Worm (Caenorhabditis elegans) whole organism, mixed stage, embryonic: ENCODE results near the gene Y45G5AM.6.

Source experiments
- ces-1 ChIP-seq: fragments of 150-350 bp; optimal IDR thresholded peaks from 2 replicates; lab custom pipeline; 2014; ENCODE audit warnings: missing biosample characterization, missing genetic modification reagents, missing genetic modification characterization
- elt-1 ChIP-seq: sonication (generic microtip); optimal IDR thresholded peaks from 2 replicates; lab custom pipeline; 2017; ENCODE audit warnings: missing genetic modification characterization, mild to moderate bottlenecking, missing compliant biosample characterization, antibody characterized with exemption, moderate library complexity, borderline replicate concordance; ENCODE audit not compliant: insufficient read depth
- lin-13 ChIP-seq: fragments of 150-350 bp; optimal IDR thresholded peaks from 2 replicates; lab custom pipeline; 2014; ENCODE audit warnings: missing biosample characterization, missing genetic modification characterization
- lsy-2 ChIP-seq: fragments of 150-350 bp; optimal IDR thresholded peaks from 2 replicates; lab custom pipeline; 2014; ENCODE audit warnings: missing biosample characterization, missing genetic modification characterization
- mls-2 ChIP-seq: sonication (generic microtip); optimal IDR thresholded peaks from 2 replicates; lab custom pipeline; 2016; ENCODE audit warnings: mild to moderate bottlenecking, missing genetic modification characterization, moderate library complexity, missing compliant biosample characterization
- nhr-237 ChIP-seq: fragments of 150-350 bp; optimal IDR thresholded peaks from 2 replicates; lab custom pipeline; 2014; ENCODE audit warnings: missing biosample characterization, missing genetic modification characterization
- snpc-4 ChIP-seq: fragments of 150-350 bp; optimal IDR thresholded peaks from 2 replicates; lab custom pipeline; 2014; ENCODE audit warnings: missing biosample characterization, missing genetic modification characterization
- sptf-1 ChIP-seq: sonication (generic microtip); optimal IDR thresholded peaks from 2 replicates; lab custom pipeline; 2017; ENCODE audit warnings: mild to moderate bottlenecking, missing genetic modification characterization, moderate library complexity, missing compliant biosample characterization
- unc-39 ChIP-seq: fragments of 150-350 bp; optimal IDR thresholded peaks from 2 replicates; lab custom pipeline; 2014; ENCODE audit warnings: missing biosample characterization, missing genetic modification characterization
- unc-62 ChIP-seq: fragments of 150-350 bp; optimal IDR thresholded peaks from 2 replicates; lab custom pipeline; 2014; ENCODE audit warnings: missing biosample characterization, missing genetic modification reagents, missing genetic modification characterization
- zip-8 ChIP-seq: fragments of 150-350 bp; optimal IDR thresholded peaks from 2 replicates; lab custom pipeline; 2014; ENCODE audit warnings: missing biosample characterization, missing genetic modification characterization

DNA sequence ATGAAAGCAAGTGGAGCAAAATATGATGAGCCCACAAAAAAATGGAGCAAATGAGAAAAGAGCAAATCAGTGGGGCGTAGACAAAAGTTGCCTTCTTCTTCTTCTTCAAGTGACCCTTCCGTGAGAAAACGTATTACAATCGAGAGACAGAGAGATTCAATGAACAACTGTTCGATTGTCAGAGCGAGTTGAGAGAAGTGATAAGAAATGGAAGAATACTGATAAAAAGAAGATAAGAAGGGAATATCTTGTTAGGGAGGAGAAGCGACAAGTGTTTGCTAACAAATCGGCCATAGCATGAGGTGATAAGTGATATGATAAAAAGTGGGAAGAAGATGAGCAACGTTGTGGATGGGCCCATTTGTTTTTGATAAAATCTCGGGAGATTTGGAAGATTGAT is 5.2 kb upstream of the Y45G5AM.6 start:
- TF ChIP-seq nhr-237 (tag; lab: Kevin White, UChicago) = no peak
- no peak for TF ChIP-seq elt-1 (tag; lab: Kevin White, UChicago)
- no peak for TF ChIP-seq lsy-2 (tag; lab: Kevin White, UChicago)
- TF ChIP-seq ces-1 (GFP tag; lab: Kevin White, UChicago) = no peak
- no peak for TF ChIP-seq sptf-1 (tag; lab: Kevin White, UChicago)
- TF ChIP-seq unc-62 (GFP tag; lab: Kevin White, UChicago) = peak; percentile 89
- no peak for TF ChIP-seq mls-2 (tag; lab: Kevin White, UChicago)
- TF ChIP-seq unc-39 = no peak
- TF ChIP-seq lin-13 (tag; lab: Kevin White, UChicago) = no peak
- TF ChIP-seq snpc-4 (tag; lab: Kevin White, UChicago) = no peak
- no peak for TF ChIP-seq zip-8
